Worm (Caenorhabditis elegans): ENCODE measurements around the gene ift-74.

ce11 chrII:6707496-6708260 is 27.9 kb downstream of the ift-74 start:
- TF ChIP-seq blmp-1 (tag; optimal IDR thresholded peaks at IDR 0.05) (peak; percentile 61), nhr-11 (tag; optimal IDR thresholded peaks at IDR 0.05) (no peak)

Measured in whole organism, L1 larva.